Fruit fly (Drosophila melanogaster): ENCODE data around the gene CG14722.
A peak's percentile ranks its signal among the peaks of the same experiment; 100 is the strongest.

CG14722 gene

DNA sequence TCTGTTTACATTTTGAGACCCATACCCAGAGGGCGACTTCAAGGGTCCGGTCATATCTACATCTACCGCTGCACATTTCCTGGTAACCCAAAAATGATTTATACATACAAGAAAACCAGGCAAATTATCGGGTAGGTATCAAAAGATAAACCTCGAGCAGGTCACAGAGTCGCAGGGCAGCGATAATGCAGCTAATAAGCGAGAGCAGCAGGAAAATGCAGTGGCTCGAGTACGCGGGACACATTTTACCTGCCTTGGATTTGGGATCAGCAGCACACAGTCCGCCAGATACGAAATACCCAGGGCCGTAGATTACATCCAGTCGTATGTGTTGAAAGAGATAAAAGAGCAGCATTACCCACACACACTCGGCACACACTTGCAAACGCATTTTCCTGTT is 33.5 kb downstream of the CG14722 start:
- TF ChIP-seq CG17801 (GFP tag; optimal IDR thresholded peaks at IDR 0.05; ENCODE audit: partially characterized antibody), result no peak

DNA sequence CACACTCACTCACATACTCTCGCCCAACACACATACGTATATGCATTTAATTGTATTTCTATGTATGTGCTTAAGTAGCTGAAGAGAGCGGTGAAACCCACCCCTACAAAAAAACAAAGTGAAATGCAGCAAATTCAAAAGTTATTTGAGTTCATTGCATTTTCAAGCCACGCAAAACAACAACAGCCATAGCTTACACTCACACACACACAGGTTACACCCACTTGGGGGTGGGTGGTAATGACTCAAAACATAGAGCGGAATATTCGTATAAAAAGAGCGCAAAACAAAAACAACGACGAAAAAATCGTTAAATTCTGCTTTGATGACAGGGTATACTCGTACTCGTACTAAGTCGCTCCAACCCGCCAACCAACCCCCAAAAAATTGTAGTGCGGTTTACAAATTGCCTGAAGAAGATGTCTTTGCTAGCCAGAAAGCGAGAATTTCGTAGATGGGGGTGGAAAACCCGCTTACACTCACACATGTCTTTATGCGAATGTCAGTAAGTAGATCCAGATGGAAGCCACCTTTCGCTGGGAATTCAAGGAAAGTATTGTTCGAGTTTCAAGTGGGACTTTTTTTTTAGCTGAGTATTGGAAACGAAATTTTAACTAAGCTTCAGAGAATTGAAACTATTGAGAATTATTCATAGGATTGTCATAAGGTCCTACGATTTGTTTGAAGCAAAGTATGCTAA is 34.5 kb downstream of the CG14722 start:
- TF ChIP-seq CG17801 (GFP tag; optimal IDR thresholded peaks at IDR 0.05; ENCODE audit: partially characterized antibody), result no peak

dm6 chr3R:11777058-11777457 is 35.4 kb downstream of the CG14722 start:
- no peak for TF ChIP-seq CG17801 (GFP tag; optimal IDR thresholded peaks at IDR 0.05; ENCODE audit: partially characterized antibody)

DNA sequence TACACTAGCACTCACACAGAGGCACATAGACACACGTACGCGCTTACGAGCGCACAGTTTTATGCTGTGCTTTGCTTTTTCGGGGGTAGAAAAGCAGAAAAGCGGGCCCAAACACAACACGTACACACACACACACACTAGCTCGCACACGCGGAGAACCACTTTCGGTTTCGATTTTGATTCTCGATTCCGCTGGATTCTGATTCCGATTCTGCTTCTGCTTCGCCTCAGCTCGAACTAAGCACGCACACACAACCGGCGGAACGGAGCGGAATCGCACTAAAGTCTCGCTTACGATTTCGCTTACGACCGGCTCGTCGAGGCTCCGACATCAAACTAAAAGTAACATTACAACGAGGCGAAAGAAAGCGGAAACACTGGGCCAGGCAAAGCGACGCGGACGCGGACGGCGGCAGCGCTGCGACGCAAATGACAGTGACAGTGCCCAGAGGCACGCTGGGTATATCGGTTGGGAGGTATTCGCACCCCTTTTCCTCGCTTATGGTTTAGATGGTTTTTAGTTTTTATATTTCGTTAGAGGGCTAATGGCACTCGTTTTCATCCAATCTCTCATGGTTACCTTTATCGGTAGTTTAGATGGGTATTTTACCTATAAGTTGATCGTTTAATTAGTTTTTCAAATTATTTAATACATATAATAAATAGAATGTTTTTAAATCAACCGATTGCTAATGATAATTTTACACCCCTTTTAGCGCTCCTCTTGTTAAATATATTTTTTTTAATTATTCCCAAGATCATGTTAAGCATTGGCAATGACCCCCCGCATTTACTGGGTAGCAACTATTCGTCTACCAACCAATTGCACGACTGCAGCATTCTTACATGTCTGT is 36.5 kb downstream of the CG14722 start:
- TF ChIP-seq CG17801 (GFP tag; optimal IDR thresholded peaks at IDR 0.05; ENCODE audit: partially characterized antibody), result peak; percentile 55

dm6 chr3R:11778879-11779278 is 37.2 kb downstream of the CG14722 start:
- no peak for TF ChIP-seq CG17801 (GFP tag; optimal IDR thresholded peaks at IDR 0.05; ENCODE audit: partially characterized antibody)

DNA sequence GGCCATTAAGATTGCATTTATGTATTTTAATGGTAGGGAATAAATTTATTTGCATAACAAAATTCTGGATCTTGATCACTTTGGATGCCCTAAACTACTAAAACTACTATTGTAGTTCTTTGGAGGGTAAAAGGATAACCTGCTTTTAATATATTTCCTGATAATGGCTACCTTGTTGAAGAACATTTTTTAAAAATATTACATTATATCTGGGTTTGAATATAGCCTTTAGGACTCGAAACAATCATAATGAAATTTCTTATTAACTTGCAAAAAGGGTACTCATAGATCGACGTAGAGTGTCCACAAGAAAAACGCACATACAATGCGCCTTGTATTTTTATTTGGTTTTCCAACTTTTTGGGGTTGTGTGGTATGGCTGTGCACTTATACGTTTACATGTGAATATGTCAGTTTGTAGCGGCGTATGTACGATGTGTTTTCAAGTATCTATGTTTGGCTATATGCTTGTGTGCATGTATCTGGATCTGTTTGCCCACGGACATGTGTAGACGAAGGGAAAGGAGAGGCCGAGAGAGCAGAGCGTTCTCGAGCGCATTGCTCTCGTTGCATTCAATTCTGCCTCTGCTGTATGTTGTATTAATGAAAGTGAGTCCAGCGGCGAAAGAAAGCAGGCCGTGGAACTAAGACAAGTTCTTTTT is 37.8 kb downstream of the CG14722 start:
- TF ChIP-seq CG17801 (GFP tag; optimal IDR thresholded peaks at IDR 0.05; ENCODE audit: partially characterized antibody), result no peak

DNA sequence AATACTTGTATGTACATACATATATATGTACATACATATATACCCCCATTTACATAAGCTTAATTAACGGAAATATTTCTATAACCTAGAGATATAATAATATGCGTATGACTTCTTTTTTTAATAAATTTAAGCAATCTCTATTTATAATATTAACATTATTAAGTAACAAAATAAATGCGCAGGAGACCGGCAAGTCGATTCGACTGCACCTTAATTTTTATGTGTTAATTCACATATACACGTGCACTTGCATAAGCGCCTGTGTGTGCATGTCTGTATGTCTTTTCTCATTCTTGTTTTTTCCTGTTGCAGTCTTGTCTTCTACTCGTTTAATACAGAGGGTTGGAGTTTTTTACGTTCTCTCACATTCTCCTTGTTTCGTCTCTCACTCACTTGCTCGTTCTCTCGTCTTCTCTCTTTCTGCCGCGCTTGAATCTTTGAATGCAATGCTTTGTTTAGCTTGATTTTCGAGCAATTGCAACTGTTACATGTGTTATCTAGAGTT is 38.5 kb downstream of the CG14722 start:
- TF ChIP-seq CG17801 (GFP tag; optimal IDR thresholded peaks at IDR 0.05; ENCODE audit: partially characterized antibody), result peak; percentile 92

dm6 chr3R:11786695-11787226 is 45.1 kb downstream of the CG14722 start, which contains the start of the genes prd1 and HisCl1:
TSS of gene prd1 (minus strand) at chr3R:11787014.
TSS of gene HisCl1 (plus strand) at chr3R:11787176.
- TF ChIP-seq CG17801 (GFP tag; optimal IDR thresholded peaks at IDR 0.05; ENCODE audit: partially characterized antibody), result no peak
